Fruit fly (Drosophila melanogaster): ENCODE results near the gene CG31122.

The CG31122 gene

dm6 chr3R:18393436-18393835 is 19.2 kb downstream of the CG31122 start (continued):
- TF ChIP-seq esn (GFP tag; optimal IDR thresholded peaks at IDR 0.05), result no peak
- no peak for TF ChIP-seq CG6854 (GFP tag; optimal IDR thresholded peaks at IDR 0.05)
- TF ChIP-seq CG31627 (GFP tag; optimal IDR thresholded peaks at IDR 0.05), result peak; percentile 64
- TF ChIP-seq CG8632 (GFP tag; optimal IDR thresholded peaks at IDR 0.05), result peak; percentile 75
- no peak for TF ChIP-seq Met (GFP tag; optimal IDR thresholded peaks at IDR 0.05)
- TF ChIP-seq CG15336 (GFP tag; IDR thresholded peaks at IDR 0.05), result peak; percentile 88
- no peak for TF ChIP-seq CG3919 (GFP tag; optimal IDR thresholded peaks at IDR 0.05)
- TF ChIP-seq eg (GFP tag; IDR thresholded peaks at IDR 0.05), result peak; percentile 76

DNA sequence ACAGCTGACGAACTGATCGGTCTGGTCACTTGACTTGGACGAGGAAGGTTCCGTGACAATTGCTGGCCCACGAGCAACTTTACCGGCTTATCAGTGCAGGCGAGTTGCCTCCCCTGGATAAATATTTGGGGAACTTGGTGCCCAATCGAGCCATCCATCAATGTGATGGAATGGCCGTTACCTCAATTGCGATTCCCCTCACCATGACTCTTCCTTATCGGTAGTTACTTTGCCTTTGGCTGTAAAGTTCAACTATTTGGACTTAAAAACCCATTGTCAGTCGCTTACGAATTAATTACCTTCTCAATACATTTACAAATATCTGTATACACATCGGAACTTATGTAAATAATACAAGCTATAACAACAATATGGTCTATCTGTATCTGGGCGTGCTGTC is 22.9 kb downstream of the CG31122 start, which contains the start of gene Vha100-4:
Gene Vha100-4, minus strand, starts transcription at position 16 of the 400 bp plus-strand sequence.
- TF ChIP-seq salr (GFP tag; optimal IDR thresholded peaks at IDR 0.05) (no peak), Eip78C (GFP tag) (no peak), Eip93F (GFP tag; optimal IDR thresholded peaks at IDR 0.05) (no peak), CG6854 (GFP tag; optimal IDR thresholded peaks at IDR 0.05) (no peak), CG31627 (GFP tag; optimal IDR thresholded peaks at IDR 0.05) (no peak), CG10631 (GFP tag; optimal IDR thresholded peaks at IDR 0.05) (no peak), net (GFP tag; optimal IDR thresholded peaks at IDR 0.05) (no peak), CG6792 (GFP tag; optimal IDR thresholded peaks at IDR 0.05) (no peak), fd59A (GFP tag; optimal IDR thresholded peaks at IDR 0.05) (no peak), ss (GFP tag; optimal IDR thresholded peaks at IDR 0.05) (no peak), Lpt (GFP tag; optimal IDR thresholded peaks at IDR 0.05) (no peak), CG6276 (GFP tag; optimal IDR thresholded peaks at IDR 0.05) (no peak), Hr4 (GFP tag; optimal IDR thresholded peaks at IDR 0.05) (no peak), Gug (GFP tag; IDR thresholded peaks at IDR 0.05) (no peak), CG8119 (GFP tag; IDR thresholded peaks at IDR 0.05) (no peak), CG15336 (GFP tag; IDR thresholded peaks at IDR 0.05) (no peak), CG16779 (tag; optimal IDR thresholded peaks at IDR 0.05) (no peak), dac (GFP tag; optimal IDR thresholded peaks at IDR 0.05) (no peak), Blimp-1 (GFP tag; optimal IDR thresholded peaks at IDR 0.05) (no peak), pdm3 (GFP tag; optimal IDR thresholded peaks at IDR 0.05) (no peak)

dm6 chr3R:18385593-18385992 is 27.1 kb downstream of the CG31122 start, which contains the start of gene cona:
Gene cona (plus strand): TSS chr3R:18385828.
- no peak for TF ChIP-seq CG6792 (GFP tag; optimal IDR thresholded peaks at IDR 0.05)
- no peak for TF ChIP-seq Eip93F (GFP tag; optimal IDR thresholded peaks at IDR 0.05)
- TF ChIP-seq CG16779 (tag; optimal IDR thresholded peaks at IDR 0.05), result no peak
- no peak for TF ChIP-seq CG6163 (GFP tag; IDR thresholded peaks at IDR 0.05)
- no peak for TF ChIP-seq CG7368 (GFP tag; optimal IDR thresholded peaks at IDR 0.05)
- no peak for TF ChIP-seq topi (GFP tag; optimal IDR thresholded peaks at IDR 0.05)
- no peak for TF ChIP-seq fkh (GFP tag; optimal IDR thresholded peaks at IDR 0.05)
- TF ChIP-seq dac (GFP tag; optimal IDR thresholded peaks at IDR 0.05), result no peak
- TF ChIP-seq fd85E (GFP tag; optimal IDR thresholded peaks at IDR 0.05), result no peak
- TF ChIP-seq pdm3 (GFP tag; optimal IDR thresholded peaks at IDR 0.05), result no peak
- no peak for TF ChIP-seq CG11902 (GFP tag; optimal IDR thresholded peaks at IDR 0.05)
- no peak for TF ChIP-seq cyc (GFP tag; optimal IDR thresholded peaks at IDR 0.05)
- no peak for TF ChIP-seq Ets21C (GFP tag; optimal IDR thresholded peaks at IDR 0.05)
- no peak for TF ChIP-seq OdsH (GFP tag; optimal IDR thresholded peaks at IDR 0.05)
- TF ChIP-seq Eip78C (GFP tag), result no peak
- no peak for TF ChIP-seq Smox (GFP tag; optimal IDR thresholded peaks at IDR 0.05)
- no peak for TF ChIP-seq CG8632 (GFP tag; optimal IDR thresholded peaks at IDR 0.05)

dm6 chr3R:18384972-18385371 is 27.7 kb downstream of the CG31122 start, which contains the start of gene CG14309:
Gene CG14309 (minus strand): TSS chr3R:18385072.
- TF ChIP-seq CG11294 (GFP tag; IDR thresholded peaks at IDR 0.05) (no peak), CG15336 (GFP tag; IDR thresholded peaks at IDR 0.05) (no peak), CG4318 (GFP tag; optimal IDR thresholded peaks at IDR 0.05) (no peak), CG11762 (GFP tag; optimal IDR thresholded peaks at IDR 0.05; ENCODE audit: insufficient read depth) (no peak), Ets21C (GFP tag; optimal IDR thresholded peaks at IDR 0.05) (no peak), CG8119 (GFP tag; IDR thresholded peaks at IDR 0.05) (no peak), Eip93F (GFP tag; optimal IDR thresholded peaks at IDR 0.05) (no peak), achi (GFP tag; optimal IDR thresholded peaks at IDR 0.05) (no peak), Gug (GFP tag; IDR thresholded peaks at IDR 0.05) (no peak), acj6 (GFP tag; optimal IDR thresholded peaks at IDR 0.05) (no peak), ss (GFP tag; optimal IDR thresholded peaks at IDR 0.05) (no peak), CG3919 (GFP tag; optimal IDR thresholded peaks at IDR 0.05) (no peak), salr (GFP tag; optimal IDR thresholded peaks at IDR 0.05) (no peak), OdsH (GFP tag; optimal IDR thresholded peaks at IDR 0.05) (no peak)

Measured in whole organism, prepupa.